Fruit fly (Drosophila melanogaster) whole organism, pupa: ENCODE data around the gene Acp32CD.

ENCODE experiments used
- CG10348 ChIP-seq: fragments of 200-800 bp; sonication (Bioruptor generic); IDR thresholded peaks from 2 replicates; pipeline ENCODE4 v1.3.6; 2022; ENCODE audit warnings: missing biosample characterization, missing genetic modification characterization
- CG12605 ChIP-seq: fragments of 200-800 bp; sonication (Bioruptor generic); IDR thresholded peaks from 2 replicates; pipeline ENCODE4 v1.3.6; 2022; ENCODE audit warnings: missing biosample characterization, missing genetic modification characterization
- CG13204 ChIP-seq: fragments of 200-800 bp; sonication (Bioruptor generic); optimal IDR thresholded peaks from 2 replicates; lab custom pipeline; 2018; ENCODE audit warnings: missing biosample characterization, mild to moderate bottlenecking, missing genetic modification characterization, moderate library complexity
- CG15710 ChIP-seq: fragments of 200-800 bp; sonication (Bioruptor generic); optimal IDR thresholded peaks from 2 replicates; lab custom pipeline; 2018; ENCODE audit warnings: missing biosample characterization, mild to moderate bottlenecking, missing genetic modification characterization, moderate library complexity
- CG32121 ChIP-seq: fragments of 200-800 bp; sonication (Bioruptor generic); IDR thresholded peaks from 2 replicates; pipeline ENCODE4 v1.3.6; 2022; ENCODE audit warnings: missing biosample characterization, missing genetic modification characterization
- CG34367 ChIP-seq: fragments of 200-800 bp; sonication (Bioruptor generic); optimal IDR thresholded peaks from 2 replicates; lab custom pipeline; 2018; ENCODE audit warnings: missing biosample characterization, mild to moderate bottlenecking, missing genetic modification characterization
- CG4496 ChIP-seq: fragments of 200-800 bp; sonication (Bioruptor generic); IDR thresholded peaks from 3 replicates; pipeline ENCODE4 v1.3.6; 2022; ENCODE audit warnings: missing biosample characterization, missing genetic modification characterization
- CG8159 ChIP-seq: fragments of 200-800 bp; sonication (Bioruptor generic); optimal IDR thresholded peaks from 3 replicates; lab custom pipeline; 2018; ENCODE audit warnings: missing biosample characterization, mild to moderate bottlenecking, missing genetic modification characterization, moderate library complexity
- Ets98B ChIP-seq: fragments of 200-800 bp; sonication (Bioruptor generic); IDR thresholded peaks from 2 replicates; pipeline ENCODE4 v1.3.6; 2022; ENCODE audit warnings: missing biosample characterization, missing genetic modification characterization
- Snoo ChIP-seq: fragments of 200-800 bp; sonication (Bioruptor generic); optimal IDR thresholded peaks from 3 replicates; lab custom pipeline; 2017; ENCODE audit warnings: missing biosample characterization, mild to moderate bottlenecking, missing genetic modification characterization, inconsistent platforms
- fd96Ca ChIP-seq: fragments of 200-800 bp; sonication (Bioruptor generic); IDR thresholded peaks from 3 replicates; pipeline ENCODE4 v1.3.6; 2022; ENCODE audit warnings: missing biosample characterization, missing genetic modification characterization

DNA sequence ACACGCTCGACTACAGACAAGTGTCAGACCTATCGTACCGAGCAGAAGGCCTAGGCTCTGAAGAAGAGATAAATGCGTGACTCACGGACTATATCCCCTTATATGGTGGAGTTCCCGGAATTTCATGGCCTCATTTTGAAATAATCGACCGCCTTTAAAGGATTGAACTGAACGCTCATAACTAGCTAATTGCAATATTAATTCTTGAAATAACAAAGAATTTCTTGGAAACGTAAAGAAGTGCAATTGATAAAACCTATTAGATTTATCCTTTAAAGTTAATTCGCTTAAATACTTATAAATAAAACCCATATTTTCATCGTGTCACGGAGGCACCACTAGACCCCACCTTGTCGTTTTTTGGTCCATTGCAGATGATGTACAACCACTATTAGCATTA is 25.7 kb downstream of the Acp32CD start:
- TF ChIP-seq CG34367 (tag; lab: Kevin White, UChicago) (no peak), Snoo (tag; lab: Kevin White, UChicago) (no peak), CG32121 (GFP tag; lab: Robert Waterston, UW) (no peak), CG10348 (GFP tag; lab: Robert Waterston, UW) (no peak), CG15710 (tag; lab: Kevin White, UChicago) (no peak), fd96Ca (GFP tag; lab: Robert Waterston, UW) (no peak), CG12605 (GFP tag; lab: Robert Waterston, UW) (no peak), CG13204 (GFP tag; lab: Kevin White, UChicago) (no peak), Ets98B (no peak), CG8159 (tag; lab: Kevin White, UChicago) (no peak), CG4496 (GFP tag; lab: Robert Waterston, UW) (no peak)
